Worm (Caenorhabditis elegans) whole organism, L4/young adult: ENCODE data around the gene isp-1.

Source experiments
- W03F9.2 ChIP-seq: fragments of 150-350 bp; optimal IDR thresholded peaks from 2 replicates; lab custom pipeline; 2014; ENCODE audit warnings: missing biosample characterization, missing genetic modification characterization
- dao-5 ChIP-seq: sonication (generic microtip); optimal IDR thresholded peaks from 2 replicates; lab custom pipeline; 2016; ENCODE audit warnings: missing genotype, missing genetic modification characterization, moderate library complexity, missing compliant biosample characterization
- him-1 ChIP-seq: sonication (generic microtip); optimal IDR thresholded peaks from 2 replicates; lab custom pipeline; 2016; ENCODE audit warnings: missing genotype, missing genetic modification reagents, missing genetic modification characterization, missing compliant biosample characterization

ce11 chrIV:8154966-8155365 lies 19.1 kb upstream of the isp-1 start:
- TF ChIP-seq dao-5 (tag; lab: Kevin White, UChicago) (no peak), him-1 (tag; lab: Kevin White, UChicago) (no peak), W03F9.2 (tag; lab: Kevin White, UChicago) (no peak)
